Worm (Caenorhabditis elegans) whole organism, early embryonic: ENCODE measurements around the gene F12A10.6.

Experiments
- B0310.2 ChIP-seq: sonication (generic microtip); optimal IDR thresholded peaks from 2 replicates; lab custom pipeline; 2016; ENCODE audit warnings: mild to moderate bottlenecking, missing genetic modification characterization, missing compliant biosample characterization
- F13C5.2 ChIP-seq: sonication (generic microtip); optimal IDR thresholded peaks from 2 replicates; lab custom pipeline; 2017; ENCODE audit warnings: mild to moderate bottlenecking, missing genetic modification characterization, inconsistent platforms, missing compliant biosample characterization
- ama-1 ChIP-seq: fragments of 150-350 bp; optimal IDR thresholded peaks from 2 replicates; lab custom pipeline; 2014
- ceh-36 ChIP-seq: sonication (generic microtip); optimal IDR thresholded peaks from 2 replicates; lab custom pipeline; 2016; ENCODE audit warnings: missing genetic modification characterization, inconsistent platforms, missing compliant biosample characterization
- flt-1 ChIP-seq: fragments of 200-800 bp; sonication (Bioruptor generic); IDR thresholded peaks from 2 replicates; pipeline ENCODE4 v1.3.6; 2022; ENCODE audit warnings: missing genetic modification characterization, missing compliant biosample characterization
- hmg-4 ChIP-seq: fragments of 200-800 bp; sonication (Bioruptor generic); optimal IDR thresholded peaks from 2 replicates; lab custom pipeline; 2018; ENCODE audit warnings: mild to moderate bottlenecking, missing genetic modification characterization, missing compliant biosample characterization
- hnd-1 ChIP-seq: sonication (generic microtip); optimal IDR thresholded peaks from 2 replicates; lab custom pipeline; 2016; ENCODE audit warnings: missing genetic modification characterization, missing compliant biosample characterization
- pes-1 ChIP-seq: fragments of 200-800 bp; sonication (Bioruptor generic); IDR thresholded peaks from 2 replicates; pipeline ENCODE4 v1.3.6; 2022; ENCODE audit warnings: missing genetic modification reagents, missing genetic modification characterization, missing compliant biosample characterization

DNA sequence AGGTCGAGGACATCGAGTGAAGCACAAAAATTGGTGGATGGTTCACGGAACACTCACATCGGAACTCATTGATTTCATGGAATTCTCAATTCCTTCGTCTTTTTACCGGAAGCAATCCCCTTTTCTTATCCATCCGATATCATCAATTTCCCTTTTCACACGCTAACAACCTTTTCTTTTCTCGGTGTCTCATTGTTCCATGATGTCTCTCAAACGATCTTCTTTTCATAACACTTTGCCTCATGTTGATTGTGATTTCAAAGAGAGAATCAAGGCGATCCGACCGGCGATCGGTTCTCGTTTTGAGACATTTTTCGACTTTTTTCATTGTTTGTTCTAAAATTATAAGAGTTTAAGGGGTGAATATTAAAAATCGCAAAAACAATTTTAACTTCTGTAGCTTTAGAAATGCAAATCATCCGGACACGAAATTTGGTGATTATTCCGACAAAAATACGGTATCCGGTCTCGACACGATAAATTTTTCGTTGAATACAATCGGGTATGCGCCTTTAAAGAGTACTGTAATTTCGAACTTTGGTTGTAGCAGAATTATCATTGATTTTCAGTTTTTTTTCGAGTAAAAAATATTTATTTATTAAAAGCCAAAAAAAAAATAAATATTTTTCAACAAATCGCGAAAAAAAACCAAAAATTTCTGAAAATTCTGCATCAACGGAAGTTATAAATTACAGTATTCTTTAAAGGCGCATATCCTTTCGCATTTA lies 35.5 kb downstream of the F12A10.6 start:
- TF ChIP-seq hmg-4 (GFP tag; lab: Kevin White, UChicago): no peak
- no peak for TF ChIP-seq F13C5.2 (tag; lab: Kevin White, UChicago)
- no peak for TF ChIP-seq pes-1 (GFP tag; lab: Robert Waterston, UW)
- TF ChIP-seq ceh-36 (tag; lab: Kevin White, UChicago): no peak
- no peak for TF ChIP-seq ama-1 (lab: Kevin White, UChicago)
- TF ChIP-seq hnd-1 (tag; lab: Kevin White, UChicago): no peak
- TF ChIP-seq flt-1 (GFP tag; lab: Robert Waterston, UW): no peak
- no peak for TF ChIP-seq B0310.2
